Fruit fly (Drosophila melanogaster): ENCODE measurements around the gene Nepl19.

The Nepl19 gene

DNA sequence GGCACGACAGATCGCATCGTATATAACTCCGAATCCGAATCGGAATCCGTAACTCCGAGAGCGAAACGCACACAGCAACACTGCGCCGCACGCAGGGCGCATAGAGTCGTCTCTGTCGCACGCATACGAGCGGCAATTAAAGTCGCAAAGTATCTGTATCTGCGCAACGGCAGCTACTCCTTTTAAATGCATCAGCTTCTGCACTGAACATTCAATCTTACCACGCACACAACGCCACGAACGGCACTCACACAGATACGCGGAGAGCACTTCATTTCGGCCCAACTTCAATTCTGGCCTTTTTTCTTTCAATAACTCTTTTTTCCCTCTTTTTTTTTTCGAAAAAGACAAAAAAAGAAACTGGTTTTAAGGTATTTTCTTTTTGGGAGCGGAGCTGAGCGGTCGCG is 21.7 kb downstream of the Nepl19 start (continued):
- TF ChIP-seq CG8924 (tag; optimal IDR thresholded peaks at IDR 0.05) (no peak), CG31365 (tag; optimal IDR thresholded peaks at IDR 0.05) (no peak), maf-S (GFP tag; optimal IDR thresholded peaks at IDR 0.05) (no peak), lilli (GFP tag; optimal IDR thresholded peaks at IDR 0.05) (no peak), CG17385 (GFP tag; optimal IDR thresholded peaks at IDR 0.05) (no peak), sd (tag; optimal IDR thresholded peaks at IDR 0.05) (peak; percentile 21), CG1832 (GFP tag; optimal IDR thresholded peaks at IDR 0.05) (peak; percentile 72), Trl (optimal IDR thresholded peaks at IDR 0.05) (no peak), Trl (GFP tag; optimal IDR thresholded peaks at IDR 0.05) (no peak), Kr (GFP tag; optimal IDR thresholded peaks at IDR 0.05) (peak; percentile 71), Camta (GFP tag; optimal IDR thresholded peaks at IDR 0.05) (no peak), Doc3 (GFP tag; IDR thresholded peaks at IDR 0.05; ENCODE audit: partially characterized antibody) (no peak), bcd (GFP tag; optimal IDR thresholded peaks at IDR 0.05) (no peak), CG10979 (tag; optimal IDR thresholded peaks at IDR 0.05) (no peak), ci (GFP tag; IDR thresholded peaks at IDR 0.05) (peak; percentile 16; the same call in 1 of the 3 replicates), MESR4 (GFP tag; optimal IDR thresholded peaks at IDR 0.05) (no peak), Ada2b (GFP tag; IDR thresholded peaks at IDR 0.05) (no peak), br (optimal IDR thresholded peaks at IDR 0.05) (no peak), toy (GFP tag; IDR thresholded peaks at IDR 0.05) (no peak), dmrt11E (tag; optimal IDR thresholded peaks at IDR 0.05) (no peak), ems (GFP tag; optimal IDR thresholded peaks at IDR 0.05) (no peak), D19B (GFP tag; optimal IDR thresholded peaks at IDR 0.05) (no peak), danr (GFP tag; IDR thresholded peaks at IDR 0.05) (no peak), Ptx1 (GFP tag; IDR thresholded peaks at IDR 0.05) (no peak), insv (GFP tag; optimal IDR thresholded peaks at IDR 0.05) (no peak), sqz (GFP tag; optimal IDR thresholded peaks at IDR 0.05) (peak; percentile 80), BEAF-32 (GFP tag; optimal IDR thresholded peaks at IDR 0.05) (peak; percentile 5), fd3F (GFP tag; optimal IDR thresholded peaks at IDR 0.05) (no peak), CG11696 (GFP tag; IDR thresholded peaks at IDR 0.05) (no peak), CG18476 (GFP tag; optimal IDR thresholded peaks at IDR 0.05) (no peak), sisA (GFP tag; IDR thresholded peaks at IDR 0.05) (no peak), CG17359 (tag; optimal IDR thresholded peaks at IDR 0.05) (no peak), CG11247 (GFP tag; IDR thresholded peaks at IDR 0.05) (no peak), CG13287 (GFP tag; IDR thresholded peaks at IDR 0.05; ENCODE audit: partially characterized antibody) (no peak), CG10147 (GFP tag; optimal IDR thresholded peaks at IDR 0.05) (no peak), lmd (GFP tag; IDR thresholded peaks at IDR 0.05) (no peak), CG2199 (GFP tag; IDR thresholded peaks at IDR 0.05) (peak; percentile 84), Ssrp (tag; optimal IDR thresholded peaks at IDR 0.05) (no peak), CG8359 (GFP tag; optimal IDR thresholded peaks at IDR 0.05; ENCODE audit: borderline replicate concordance) (no peak), usp (GFP tag; optimal IDR thresholded peaks at IDR 0.05) (no peak), scrt (GFP tag; optimal IDR thresholded peaks at IDR 0.05) (no peak), inv (GFP tag; IDR thresholded peaks at IDR 0.05; ENCODE audit: partially characterized antibody) (no peak), pnt (GFP tag; optimal IDR thresholded peaks at IDR 0.05) (no peak), seq (GFP tag; IDR thresholded peaks at IDR 0.05) (no peak), CG2116 (GFP tag; optimal IDR thresholded peaks at IDR 0.05) (peak; percentile 26), gsb (GFP tag; IDR thresholded peaks at IDR 0.05) (no peak), Taf1 (GFP tag; IDR thresholded peaks at IDR 0.05) (no peak), CHES-1-like (GFP tag; optimal IDR thresholded peaks at IDR 0.05) (no peak), CG15696 (tag; optimal IDR thresholded peaks at IDR 0.05) (no peak), lbe (GFP tag; optimal IDR thresholded peaks at IDR 0.05) (peak; percentile 26), Lpt (GFP tag; optimal IDR thresholded peaks at IDR 0.05) (no peak), CG12155 (GFP tag; optimal IDR thresholded peaks at IDR 0.05) (no peak), cwo (GFP tag; optimal IDR thresholded peaks at IDR 0.05) (no peak)

All from whole organism, embryonic.